Worm (Caenorhabditis elegans) whole organism, young adult: ENCODE results near the gene cyn-10.

Experiments
- B0261.1 ChIP-seq: sonication (generic microtip); optimal IDR thresholded peaks from 2 replicates; lab custom pipeline; 2016; ENCODE audit warnings: mild to moderate bottlenecking, missing genetic modification characterization, moderate library complexity, missing compliant biosample characterization
- C06A6.2 ChIP-seq: fragments of 200-800 bp; sonication (Bioruptor generic); conservative IDR thresholded peaks from 2 replicates; pipeline ENCODE4 v1.3.6; 2022; ENCODE audit warnings: missing genetic modification characterization, missing compliant biosample characterization
- C17E4.6 ChIP-seq: fragments of 200-800 bp; sonication (Bioruptor generic); IDR thresholded peaks from 2 replicates; pipeline ENCODE4 v1.3.6; 2022; ENCODE audit warnings: missing genetic modification reagents, missing genetic modification characterization, missing compliant biosample characterization
- F22D6.2 ChIP-seq: sonication (generic microtip); optimal IDR thresholded peaks from 2 replicates; lab custom pipeline; 2016; ENCODE audit warnings: mild to moderate bottlenecking, missing genetic modification characterization, missing compliant biosample characterization
- F39B2.1 ChIP-seq: fragments of 200-800 bp; sonication (Bioruptor generic); IDR thresholded peaks from 2 replicates; pipeline ENCODE4 v1.3.6; 2022; ENCODE audit warnings: missing genetic modification reagents, missing genetic modification characterization, missing compliant biosample characterization
- F52B5.7 ChIP-seq: sonication (generic microtip); optimal IDR thresholded peaks from 2 replicates; lab custom pipeline; 2016; ENCODE audit warnings: mild to moderate bottlenecking, missing genetic modification characterization, missing compliant biosample characterization
- F55B11.4 ChIP-seq: sonication (generic microtip); optimal IDR thresholded peaks from 2 replicates; lab custom pipeline; 2016; ENCODE audit warnings: missing compliant biosample characterization, missing genetic modification characterization, borderline replicate concordance; ENCODE audit not compliant: insufficient read depth
- F57C9.4 ChIP-seq: sonication (generic microtip); optimal IDR thresholded peaks from 2 replicates; lab custom pipeline; 2017; ENCODE audit warnings: mild to moderate bottlenecking, missing genetic modification characterization, missing compliant biosample characterization
- T07F8.4 ChIP-seq: sonication (generic microtip); optimal IDR thresholded peaks from 2 replicates; lab custom pipeline; 2016; ENCODE audit warnings: mild to moderate bottlenecking, missing genetic modification characterization, moderate library complexity, missing compliant biosample characterization
- Y56A3A.18 ChIP-seq: fragments of 200-800 bp; sonication (Bioruptor generic); IDR thresholded peaks from 2 replicates; pipeline ENCODE4 v1.3.6; 2022; ENCODE audit warnings: missing genetic modification reagents, missing genetic modification characterization, missing compliant biosample characterization
- akir-1 ChIP-seq: fragments of 200-800 bp; sonication (Bioruptor generic); optimal IDR thresholded peaks from 2 replicates; lab custom pipeline; 2018; ENCODE audit warnings: mild to moderate bottlenecking, missing genetic modification characterization, moderate library complexity, missing compliant biosample characterization
- aptf-2 ChIP-seq: fragments of 200-800 bp; sonication (Bioruptor generic); conservative IDR thresholded peaks from 2 replicates; pipeline ENCODE4 v1.3.6; 2022; ENCODE audit warnings: missing genetic modification reagents, missing genetic modification characterization, missing compliant biosample characterization
- attf-5 ChIP-seq: fragments of 200-800 bp; sonication (Bioruptor generic); optimal IDR thresholded peaks from 2 replicates; lab custom pipeline; 2018; ENCODE audit warnings: mild to moderate bottlenecking, missing genetic modification characterization, missing compliant biosample characterization
- cebp-1 ChIP-seq, 2 experiments: fragments of 200-800 bp in 1 of 2; sonication (Bioruptor generic) in 1 of 2; sonication (generic microtip) in 1 of 2; IDR thresholded peaks in 1 of 2; optimal IDR thresholded peaks in 1 of 2; 2 replicates each; pipeline versions ENCODE4 v1.3.6 to Lab custom; 2017 to 2022; ENCODE audit warnings: missing compliant biosample characterization in 2 of 2, missing genetic modification characterization in 2 of 2, mild to moderate bottlenecking in 1 of 2, missing genetic modification reagents in 1 of 2, moderate library complexity in 1 of 2
- ceh-79 ChIP-seq: sonication (generic microtip); optimal IDR thresholded peaks from 2 replicates; lab custom pipeline; 2017; ENCODE audit warnings: mild to moderate bottlenecking, missing genetic modification characterization, missing compliant biosample characterization
- die-1 ChIP-seq: sonication (generic microtip); optimal IDR thresholded peaks from 2 replicates; lab custom pipeline; 2016; ENCODE audit warnings: missing genotype, mild to moderate bottlenecking, missing genetic modification characterization, missing compliant biosample characterization
- dpff-1 ChIP-seq: sonication (generic microtip); optimal IDR thresholded peaks from 2 replicates; lab custom pipeline; 2017; ENCODE audit warnings: mild to moderate bottlenecking, missing genetic modification characterization, missing compliant biosample characterization
- ets-4 ChIP-seq: fragments of 200-800 bp; sonication (Bioruptor generic); optimal IDR thresholded peaks from 2 replicates; lab custom pipeline; 2018; ENCODE audit warnings: mild to moderate bottlenecking, missing genetic modification characterization, missing compliant biosample characterization
- fkh-3 ChIP-seq: sonication (generic microtip); optimal IDR thresholded peaks from 2 replicates; lab custom pipeline; 2016; ENCODE audit warnings: mild to moderate bottlenecking, missing genetic modification characterization, missing compliant biosample characterization
- him-1 ChIP-seq: sonication (generic microtip); optimal IDR thresholded peaks from 2 replicates; lab custom pipeline; 2016; ENCODE audit warnings: missing genotype, missing genetic modification reagents, missing genetic modification characterization, missing compliant biosample characterization
- hmg-20 ChIP-seq: fragments of 200-800 bp; sonication (Bioruptor generic); IDR thresholded peaks from 2 replicates; pipeline ENCODE4 v1.3.6; 2022; ENCODE audit warnings: missing genetic modification reagents, missing genetic modification characterization, missing compliant biosample characterization
- hrde-1 ChIP-seq: sonication (generic microtip); optimal IDR thresholded peaks from 2 replicates; lab custom pipeline; 2016; ENCODE audit warnings: missing genetic modification characterization, mild to moderate bottlenecking, missing compliant biosample characterization, moderate library complexity, missing genotype, missing genetic modification reagents, borderline replicate concordance
- let-607 ChIP-seq, 2 experiments: fragments of 200-800 bp in 1 of 2; sonication (Bioruptor generic) in 1 of 2; sonication (generic microtip) in 1 of 2; optimal IDR thresholded peaks; 2 replicates each; lab custom pipeline; 2016 to 2018; ENCODE audit warnings: mild to moderate bottlenecking in 2 of 2, missing compliant biosample characterization in 2 of 2, missing genetic modification characterization in 2 of 2, moderate library complexity in 2 of 2, missing genotype in 1 of 2
- lin-35 ChIP-seq, 3 experiments: fragments of 150-350 bp in 2 of 3; sonication (generic microtip) in 1 of 3; optimal IDR thresholded peaks; 2 replicates each; lab custom pipeline; 2014 to 2018; ENCODE audit warnings: missing biosample characterization in 3 of 3, missing genetic modification characterization in 3 of 3, missing genetic modification reagents in 3 of 3
- lin-54 ChIP-seq: fragments of 200-800 bp; sonication (Bioruptor generic); optimal IDR thresholded peaks from 2 replicates; lab custom pipeline; 2018; ENCODE audit warnings: mild to moderate bottlenecking, missing genetic modification characterization, missing compliant biosample characterization
- madf-10 ChIP-seq: sonication (generic microtip); optimal IDR thresholded peaks from 2 replicates; lab custom pipeline; 2016; ENCODE audit warnings: mild to moderate bottlenecking, missing genetic modification characterization, missing compliant biosample characterization
- madf-3 ChIP-seq: fragments of 200-800 bp; sonication (Bioruptor generic); IDR thresholded peaks from 2 replicates; pipeline ENCODE4 v1.3.6; 2022; ENCODE audit warnings: missing genetic modification reagents, missing genetic modification characterization, missing compliant biosample characterization
- mel-28 ChIP-seq: sonication (generic microtip); optimal IDR thresholded peaks from 2 replicates; lab custom pipeline; 2016; ENCODE audit warnings: borderline replicate concordance, mild to moderate bottlenecking, missing genetic modification characterization, missing compliant biosample characterization
- mes-4 ChIP-seq: sonication (generic microtip); optimal IDR thresholded peaks from 2 replicates; lab custom pipeline; 2016; ENCODE audit warnings: missing genotype, missing genetic modification characterization, missing compliant biosample characterization
- nfya-2 ChIP-seq: fragments of 200-800 bp; sonication (Bioruptor generic); IDR thresholded peaks from 2 replicates; pipeline ENCODE4 v1.3.6; 2022; ENCODE audit warnings: missing genetic modification reagents, missing genetic modification characterization, missing compliant biosample characterization
- nhr-120 ChIP-seq: fragments of 200-800 bp; sonication (Bioruptor generic); IDR thresholded peaks from 2 replicates; pipeline ENCODE4 v1.3.6; 2022; ENCODE audit warnings: missing genetic modification characterization, missing compliant biosample characterization
- nhr-179 ChIP-seq: sonication (generic microtip); optimal IDR thresholded peaks from 2 replicates; lab custom pipeline; 2016; ENCODE audit warnings: mild to moderate bottlenecking, missing genetic modification characterization, missing compliant biosample characterization
- nhr-80 ChIP-seq: sonication (generic microtip); optimal IDR thresholded peaks from 2 replicates; lab custom pipeline; 2016; ENCODE audit warnings: missing genetic modification characterization, missing compliant biosample characterization
- pbrm-1 ChIP-seq: fragments of 200-800 bp; sonication (Bioruptor generic); IDR thresholded peaks from 2 replicates; pipeline ENCODE4 v1.3.6; 2022; ENCODE audit warnings: missing genetic modification reagents, missing genetic modification characterization, missing compliant biosample characterization
- rcor-1 ChIP-seq: fragments of 200-800 bp; sonication (Bioruptor generic); IDR thresholded peaks from 2 replicates; pipeline ENCODE4 v1.3.6; 2022; ENCODE audit warnings: missing genetic modification reagents, missing genetic modification characterization, missing compliant biosample characterization
- rec-8 ChIP-seq, 2 experiments: sonication (generic microtip); optimal IDR thresholded peaks; 2 replicates each; lab custom pipeline; 2016; ENCODE audit warnings: mild to moderate bottlenecking in 2 of 2, missing genetic modification characterization in 2 of 2, missing genetic modification reagents in 2 of 2, missing genotype in 2 of 2, missing biosample characterization in 1 of 2, missing compliant biosample characterization in 1 of 2, moderate library complexity in 1 of 2
- sea-2 ChIP-seq: fragments of 200-800 bp; sonication (Bioruptor generic); IDR thresholded peaks from 2 replicates; pipeline ENCODE4 v1.3.6; 2022; ENCODE audit warnings: missing genetic modification characterization, missing compliant biosample characterization
- snpc-4 ChIP-seq, 5 experiments: fragments of 150-350 bp in 1 of 5; sonication (generic microtip) in 4 of 5; optimal IDR thresholded peaks; 2 replicates each; lab custom pipeline; 2014 to 2018; ENCODE audit warnings: missing genetic modification characterization in 5 of 5, missing biosample characterization in 3 of 5, antibody characterized with exemption in 2 of 5, mild to moderate bottlenecking in 2 of 5, missing compliant biosample characterization in 2 of 5, missing genotype in 2 of 5, moderate library complexity in 2 of 5, missing genetic modification reagents in 1 of 5
- somi-1 ChIP-seq: fragments of 200-800 bp; sonication (Bioruptor generic); optimal IDR thresholded peaks from 2 replicates; lab custom pipeline; 2018; ENCODE audit warnings: mild to moderate bottlenecking, missing genetic modification characterization, missing compliant biosample characterization
- tbx-9 ChIP-seq: sonication (generic microtip); optimal IDR thresholded peaks from 2 replicates; lab custom pipeline; 2016; ENCODE audit warnings: borderline replicate concordance, missing genetic modification characterization, inconsistent platforms, missing compliant biosample characterization
- tlf-1 ChIP-seq: fragments of 200-800 bp; sonication (Bioruptor generic); optimal IDR thresholded peaks from 2 replicates; lab custom pipeline; 2018; ENCODE audit warnings: mild to moderate bottlenecking, missing genetic modification characterization, missing compliant biosample characterization
- unc-62 ChIP-seq: fragments of 150-350 bp; optimal IDR thresholded peaks from 2 replicates; lab custom pipeline; 2014; ENCODE audit warnings: missing biosample characterization, missing genetic modification reagents, missing genetic modification characterization
- xnd-1 ChIP-seq: sonication (generic microtip); optimal IDR thresholded peaks from 2 replicates; lab custom pipeline; 2016; ENCODE audit warnings: missing genotype, missing genetic modification reagents, missing genetic modification characterization, missing compliant biosample characterization
- zfh-2 ChIP-seq: fragments of 200-800 bp; sonication (Bioruptor generic); conservative IDR thresholded peaks from 2 replicates; pipeline ENCODE4 v1.3.6; 2022; ENCODE audit warnings: missing genetic modification reagents, missing genetic modification characterization, missing compliant biosample characterization
- ztf-22 ChIP-seq: fragments of 200-800 bp; sonication (Bioruptor generic); optimal IDR thresholded peaks from 2 replicates; lab custom pipeline; 2018; ENCODE audit warnings: mild to moderate bottlenecking, missing genetic modification characterization, moderate library complexity, missing compliant biosample characterization
- ztf-26 ChIP-seq: sonication (generic microtip); optimal IDR thresholded peaks from 2 replicates; lab custom pipeline; 2017; ENCODE audit warnings: missing genetic modification characterization, missing compliant biosample characterization

Gene cyn-10

DNA sequence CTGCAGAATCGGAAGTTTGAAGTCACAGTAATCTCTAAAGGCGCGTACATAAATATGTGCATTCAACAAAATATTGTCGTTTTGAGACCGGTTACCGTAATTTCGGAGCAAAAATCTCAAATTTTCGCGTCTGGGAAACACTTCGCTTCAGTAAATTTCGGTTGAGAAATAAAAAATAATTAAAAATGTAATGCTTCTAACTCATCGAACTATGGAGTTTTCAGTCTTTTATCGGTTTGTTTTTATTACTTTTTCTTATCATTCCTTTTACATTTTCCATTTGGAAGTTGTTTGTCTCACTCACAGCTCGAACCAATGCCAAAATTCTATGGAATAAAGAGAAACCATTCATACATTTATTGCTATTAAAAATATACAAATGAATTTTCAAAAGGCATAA lies 25.0 kb downstream of the cyn-10 start (continued):
- 0 out of 2 replicates have a peak, but pooled peaks have one; percentile 45 for TF ChIP-seq cebp-1 (GFP tag; IDR thresholded peaks at IDR 0.05; lab: Robert Waterston, UW)
- TF ChIP-seq cebp-1 (tag; optimal IDR thresholded peaks at IDR 0.05; lab: Kevin White, UChicago) = peak; percentile 82
- TF ChIP-seq ets-4 (GFP tag; lab: Kevin White, UChicago) = no peak
- TF ChIP-seq dpff-1 (tag; lab: Kevin White, UChicago) = no peak
- TF ChIP-seq F39B2.1 (GFP tag; lab: Robert Waterston, UW) = no peak
- TF ChIP-seq T07F8.4 (tag; lab: Kevin White, UChicago) = no peak
- peak; percentile 44 for TF ChIP-seq lin-54 (GFP tag; lab: Kevin White, UChicago)
- TF ChIP-seq tlf-1 (GFP tag; lab: Kevin White, UChicago) = peak; percentile 73
- TF ChIP-seq xnd-1 (tag; lab: Kevin White, UChicago) = no peak
- TF ChIP-seq akir-1 (GFP tag; lab: Kevin White, UChicago) = no peak
- TF ChIP-seq aptf-2 (GFP tag; lab: Robert Waterston, UW) = no peak
- 0 out of 2 replicates have a peak, but pooled peaks have one; percentile 49 for TF ChIP-seq madf-3
- no peak for TF ChIP-seq die-1 (tag; lab: Kevin White, UChicago)
- TF ChIP-seq nhr-179 (tag; lab: Kevin White, UChicago) = no peak
- 0 out of 2 replicates have a peak, but pooled peaks have one; percentile 25 for TF ChIP-seq pbrm-1 (GFP tag; lab: Robert Waterston, UW)
- no peak for TF ChIP-seq unc-62 (GFP tag; lab: Kevin White, UChicago)
- TF ChIP-seq fkh-3 (tag; lab: Kevin White, UChicago) = no peak
- peak; percentile 68; the same call in 1 of the 2 replicates for TF ChIP-seq Y56A3A.18 (GFP tag; lab: Robert Waterston, UW)
- no peak for TF ChIP-seq mes-4 (tag; lab: Kevin White, UChicago)
- no peak for TF ChIP-seq B0261.1
- TF ChIP-seq somi-1 (GFP tag; lab: Kevin White, UChicago) = peak; percentile 34
- no peak for TF ChIP-seq sea-2 (GFP tag; lab: Robert Waterston, UW)
- no peak for TF ChIP-seq snpc-4 (GFP tag; optimal IDR thresholded peaks at IDR 0.05; lab: Kevin White, UChicago)
- peak in 1 of 4 experiments; percentile 7 for TF ChIP-seq snpc-4 (tag; optimal IDR thresholded peaks at IDR 0.05; lab: Kevin White, UChicago)
- TF ChIP-seq mel-28 (tag; lab: Kevin White, UChicago) = no peak
- TF ChIP-seq madf-10 = peak; percentile 61
- peak in 1 of 3 experiments; percentile 32 for TF ChIP-seq lin-35 (GFP tag; optimal IDR thresholded peaks at IDR 0.05; lab: Kevin White, UChicago)
- TF ChIP-seq rcor-1 (GFP tag; lab: Robert Waterston, UW) = no peak
- TF ChIP-seq zfh-2 (GFP tag; lab: Robert Waterston, UW) = no peak
- peak; percentile 65 for TF ChIP-seq C06A6.2 (GFP tag; lab: Robert Waterston, UW)
- no peak; the same call in 1 of the 2 replicates for TF ChIP-seq hmg-20 (GFP tag; lab: Robert Waterston, UW)
- no peak for TF ChIP-seq rec-8 (tag; optimal IDR thresholded peaks at IDR 0.05; lab: Kevin White, UChicago)
- TF ChIP-seq attf-5 (GFP tag; lab: Kevin White, UChicago) = no peak
- no peak for TF ChIP-seq F22D6.2 (tag; lab: Kevin White, UChicago)
- no peak for TF ChIP-seq hrde-1
- TF ChIP-seq nfya-2 (GFP tag; lab: Robert Waterston, UW) = no peak
- peak; percentile 39 for TF ChIP-seq nhr-80 (tag; lab: Kevin White, UChicago)
- no peak for TF ChIP-seq C17E4.6 (GFP tag; lab: Robert Waterston, UW)
- TF ChIP-seq him-1 (tag; lab: Kevin White, UChicago) = peak; percentile 44
- TF ChIP-seq F52B5.7 (tag; lab: Kevin White, UChicago) = peak; percentile 66
- TF ChIP-seq ztf-22 (GFP tag; lab: Kevin White, UChicago) = no peak
- no peak for TF ChIP-seq tbx-9 (tag; lab: Kevin White, UChicago)
- TF ChIP-seq ceh-79 (tag; lab: Kevin White, UChicago) = no peak
- no peak for TF ChIP-seq F57C9.4 (tag; lab: Kevin White, UChicago)
- peak in 1 of 2 experiments; percentile 4 for TF ChIP-seq let-607 (tag; optimal IDR thresholded peaks at IDR 0.05; lab: Kevin White, UChicago)
- TF ChIP-seq ztf-26 (tag; lab: Kevin White, UChicago) = peak; percentile 59
- no peak for TF ChIP-seq F55B11.4
- no peak for TF ChIP-seq nhr-120
